Worm (Caenorhabditis elegans) whole organism, L4/young adult: ENCODE data around the gene T08D2.4.
"Not testable (repeated sequence)": the region's sequence is repeated elsewhere in the genome, so short reads cannot be mapped to it uniquely, and the experiment has no call there.

Experiments used
- dao-5 ChIP-seq: sonication (generic microtip); optimal IDR thresholded peaks from 2 replicates; lab custom pipeline; 2016; ENCODE audit warnings: missing genotype, missing genetic modification characterization, moderate library complexity, missing compliant biosample characterization
- him-1 ChIP-seq: sonication (generic microtip); optimal IDR thresholded peaks from 2 replicates; lab custom pipeline; 2016; ENCODE audit warnings: missing genotype, missing genetic modification reagents, missing genetic modification characterization, missing compliant biosample characterization

- TF ChIP-seq him-1; dao-5 (tag; lab: Kevin White, UChicago): not testable (repeated sequence)
Measured at ce11 chrX:209695-210094, 32.5 kb downstream of the T08D2.4 start, which contains the start of gene Y73B3B.3.
